Worm (Caenorhabditis elegans) whole organism, L1 larva: Measurements from ENCODE around the gene fbxa-43.

Experiments used
- F16B12.6 ChIP-seq: fragments of 150-350 bp; optimal IDR thresholded peaks from 2 replicates; lab custom pipeline; 2014; ENCODE audit warnings: missing biosample characterization, missing genetic modification characterization
- aly-2 ChIP-seq: fragments of 150-350 bp; optimal IDR thresholded peaks from 2 replicates; lab custom pipeline; 2014; ENCODE audit warnings: missing biosample characterization, missing genetic modification characterization
- ama-1 ChIP-seq: fragments of 150-350 bp; optimal IDR thresholded peaks from 2 replicates; lab custom pipeline; 2014
- blmp-1 ChIP-seq: fragments of 150-350 bp; optimal IDR thresholded peaks from 2 replicates; lab custom pipeline; 2014; ENCODE audit warnings: missing biosample characterization, missing genetic modification characterization
- ceh-63 ChIP-seq: fragments of 200-800 bp; sonication (Bioruptor generic); optimal IDR thresholded peaks from 2 replicates; lab custom pipeline; 2018; ENCODE audit warnings: mild to moderate bottlenecking, missing genetic modification characterization, missing compliant biosample characterization
- ceh-88 ChIP-seq: fragments of 200-800 bp; sonication (Bioruptor generic); IDR thresholded peaks from 2 replicates; pipeline ENCODE4 v1.3.6; 2022; ENCODE audit warnings: missing genetic modification characterization, missing compliant biosample characterization
- efl-1 ChIP-seq, 4 experiments: fragments of 150-350 bp; optimal IDR thresholded peaks in 3 of 4; peaks in 1 of 4; 1 replicate in 1 of 4; 2 replicates in 3 of 4; lab custom pipeline; 2014; ENCODE audit warnings: missing biosample characterization in 2 of 4, missing genetic modification characterization in 2 of 4, missing genetic modification reagents in 2 of 4
- efl-3 ChIP-seq: fragments of 200-800 bp; sonication (Bioruptor generic); optimal IDR thresholded peaks from 2 replicates; lab custom pipeline; 2018; ENCODE audit warnings: mild to moderate bottlenecking, missing genetic modification characterization, missing compliant biosample characterization
- egl-13 ChIP-seq: sonication (generic microtip); optimal IDR thresholded peaks from 2 replicates; lab custom pipeline; 2016; ENCODE audit warnings: missing genotype, missing genetic modification reagents, missing genetic modification characterization, missing compliant biosample characterization
- elt-2 ChIP-seq: sonication (generic microtip); optimal IDR thresholded peaks from 2 replicates; lab custom pipeline; 2016; ENCODE audit warnings: missing genetic modification characterization, mild to moderate bottlenecking, inconsistent platforms, missing compliant biosample characterization, missing genetic modification reagents
- elt-3 ChIP-seq, 6 experiments: fragments of 150-350 bp in 1 of 6; sonication (generic microtip); optimal IDR thresholded peaks; 2 replicates each; lab custom pipeline; 2017 to 2018; ENCODE audit warnings: missing biosample characterization in 6 of 6, missing genetic modification characterization in 6 of 6, inconsistent platforms in 1 of 6
- fkh-4 ChIP-seq: sonication (generic microtip); optimal IDR thresholded peaks from 2 replicates; lab custom pipeline; 2016; ENCODE audit warnings: missing compliant biosample characterization, missing genetic modification characterization, borderline replicate concordance
- fos-1 ChIP-seq: fragments of 150-350 bp; optimal IDR thresholded peaks from 2 replicates; lab custom pipeline; 2014; ENCODE audit warnings: missing biosample characterization, missing genetic modification characterization
- hpl-2 ChIP-seq: fragments of 150-350 bp; optimal IDR thresholded peaks from 2 replicates; lab custom pipeline; 2014; ENCODE audit warnings: missing biosample characterization, missing genetic modification reagents, missing genetic modification characterization
- irx-1 ChIP-seq: sonication (generic microtip); optimal IDR thresholded peaks from 2 replicates; lab custom pipeline; 2016; ENCODE audit warnings: missing genetic modification characterization, missing compliant biosample characterization
- lin-13 ChIP-seq: fragments of 150-350 bp; optimal IDR thresholded peaks from 2 replicates; lab custom pipeline; 2014; ENCODE audit warnings: missing biosample characterization, missing genetic modification reagents, missing genetic modification characterization
- lin-35 ChIP-seq, 2 experiments: fragments of 150-350 bp; optimal IDR thresholded peaks; 2 replicates each; lab custom pipeline; 2014; ENCODE audit warnings: missing biosample characterization in 2 of 2, missing genetic modification characterization in 2 of 2, missing genetic modification reagents in 2 of 2
- lir-3 ChIP-seq: sonication (generic microtip); optimal IDR thresholded peaks from 2 replicates; lab custom pipeline; 2016; ENCODE audit warnings: mild to moderate bottlenecking, missing genetic modification characterization, moderate library complexity, missing compliant biosample characterization; ENCODE audit not compliant: poor library complexity
- mdl-1 ChIP-seq, 2 experiments: fragments of 150-350 bp; optimal IDR thresholded peaks; 2 replicates each; lab custom pipeline; 2014 to 2017; ENCODE audit warnings: missing biosample characterization in 2 of 2, missing genetic modification characterization in 2 of 2, inconsistent platforms in 1 of 2
- mef-2 ChIP-seq: fragments of 150-350 bp; optimal IDR thresholded peaks from 2 replicates; lab custom pipeline; 2014; ENCODE audit warnings: missing biosample characterization, missing genetic modification characterization
- nhr-20 ChIP-seq: sonication (generic microtip); optimal IDR thresholded peaks from 2 replicates; lab custom pipeline; 2016; ENCODE audit warnings: mild to moderate bottlenecking, missing genetic modification characterization, missing compliant biosample characterization
- nhr-71 ChIP-seq: sonication (generic microtip); optimal IDR thresholded peaks from 2 replicates; lab custom pipeline; 2016; ENCODE audit warnings: mild to moderate bottlenecking, missing genetic modification characterization, moderate library complexity, missing compliant biosample characterization
- nhr-76 ChIP-seq: sonication (generic microtip); optimal IDR thresholded peaks from 2 replicates; lab custom pipeline; 2017; ENCODE audit warnings: missing biosample characterization, missing genetic modification characterization
- nhr-85 ChIP-seq: sonication (generic microtip); peaks from one replicate; lab custom pipeline; 2016; ENCODE audit warnings: missing genetic modification characterization, inconsistent platforms, missing compliant biosample characterization
- pag-3 ChIP-seq: sonication (generic microtip); optimal IDR thresholded peaks from 2 replicates; lab custom pipeline; 2017; ENCODE audit warnings: missing genetic modification characterization, mild to moderate bottlenecking, missing compliant biosample characterization, antibody characterized with exemption, borderline replicate concordance; ENCODE audit not compliant: insufficient read depth
- skn-1 ChIP-seq: fragments of 150-350 bp; optimal IDR thresholded peaks from 2 replicates; lab custom pipeline; 2014; ENCODE audit warnings: missing biosample characterization, missing genetic modification characterization
- snu-23 ChIP-seq: sonication (generic microtip); optimal IDR thresholded peaks from 2 replicates; lab custom pipeline; 2016; ENCODE audit warnings: missing genetic modification characterization, missing compliant biosample characterization
- sup-37 ChIP-seq: fragments of 200-800 bp; sonication (Bioruptor generic); optimal IDR thresholded peaks from 2 replicates; lab custom pipeline; 2018; ENCODE audit warnings: mild to moderate bottlenecking, missing genetic modification characterization, missing compliant biosample characterization
- unc-130 ChIP-seq: fragments of 150-350 bp; optimal IDR thresholded peaks from 2 replicates; lab custom pipeline; 2017; ENCODE audit warnings: missing biosample characterization, missing genetic modification characterization, inconsistent platforms
- unc-30 ChIP-seq: sonication (generic microtip); optimal IDR thresholded peaks from 2 replicates; lab custom pipeline; 2017; ENCODE audit warnings: missing biosample characterization, missing genetic modification characterization
- unc-62 ChIP-seq: fragments of 150-350 bp; optimal IDR thresholded peaks from 2 replicates; lab custom pipeline; 2014; ENCODE audit warnings: missing biosample characterization, missing genetic modification reagents, missing genetic modification characterization
- vab-15 ChIP-seq: sonication (generic microtip); optimal IDR thresholded peaks from 2 replicates; lab custom pipeline; 2017; ENCODE audit warnings: missing genotype, mild to moderate bottlenecking, missing genetic modification characterization, missing compliant biosample characterization
- ztf-4 ChIP-seq: fragments of 150-350 bp; optimal IDR thresholded peaks from 2 replicates; lab custom pipeline; 2014; ENCODE audit warnings: missing biosample characterization, missing genetic modification characterization

The fbxa-43 gene

DNA sequence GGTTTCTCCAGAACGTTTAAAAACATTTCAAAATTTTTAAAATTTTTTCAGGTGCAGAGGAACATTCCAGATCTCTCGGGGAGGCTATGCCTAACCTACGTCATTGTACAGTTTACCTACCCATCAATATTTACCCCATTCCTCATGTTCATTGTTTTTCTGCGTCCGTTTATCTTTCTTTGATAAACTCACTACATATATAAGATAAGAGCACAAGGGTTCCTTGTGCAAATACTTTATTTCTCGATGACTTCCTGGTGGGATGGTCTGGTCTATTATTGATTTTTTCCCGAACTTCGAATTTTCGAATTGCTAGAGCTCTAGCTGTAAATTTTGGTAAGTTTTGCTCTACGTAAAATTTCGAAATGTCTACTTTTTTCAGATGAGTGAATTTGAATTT is 25.4 kb downstream of the fbxa-43 start:
- TF ChIP-seq efl-1 (optimal IDR thresholded peaks at IDR 0.05; lab: Kevin White, UChicago) (no peak), efl-1 (GFP tag; optimal IDR thresholded peaks at IDR 0.05 in 1 of 2; lab: Kevin White, UChicago) (peak in 1 of 2 experiments; percentile 75), unc-30 (no peak)
- TF ChIP-seq, all 84 proteins: peak for 1

DNA sequence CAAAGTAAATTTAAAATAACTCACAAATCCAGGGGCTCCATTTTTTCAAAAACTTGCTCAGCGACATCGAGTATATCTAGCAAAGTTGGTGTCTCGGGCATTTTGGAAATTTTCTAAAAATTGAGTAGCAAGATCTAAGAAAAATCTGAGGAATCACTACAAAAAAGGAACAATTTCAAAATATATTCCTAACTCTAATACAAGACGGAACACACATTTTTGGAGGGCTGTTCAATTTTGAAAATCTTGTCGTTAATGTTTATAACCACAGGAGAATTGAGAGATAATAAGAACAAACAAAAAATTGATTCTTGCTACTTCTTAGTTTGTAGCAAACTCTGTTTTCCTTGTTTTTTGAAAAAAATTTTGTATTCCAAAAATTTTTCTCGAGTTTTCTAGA is 26.4 kb downstream of the fbxa-43 start, which contains the start of gene fbxa-47:
Gene fbxa-47, minus strand, starts transcription at position 101 of the 400 bp plus-strand sequence.
- TF ChIP-seq sup-37 (GFP tag; lab: Kevin White, UChicago), result no peak
- no peak for TF ChIP-seq unc-130 (tag; lab: Kevin White, UChicago)
- no peak for TF ChIP-seq ama-1
- no peak for TF ChIP-seq blmp-1
- TF ChIP-seq lin-35 (GFP tag; optimal IDR thresholded peaks at IDR 0.05; lab: Kevin White, UChicago), result no peak
- TF ChIP-seq hpl-2 (GFP tag; lab: Kevin White, UChicago), result no peak
- TF ChIP-seq F16B12.6 (tag; lab: Kevin White, UChicago), result no peak
- TF ChIP-seq, all 84 proteins: peak for 0

DNA sequence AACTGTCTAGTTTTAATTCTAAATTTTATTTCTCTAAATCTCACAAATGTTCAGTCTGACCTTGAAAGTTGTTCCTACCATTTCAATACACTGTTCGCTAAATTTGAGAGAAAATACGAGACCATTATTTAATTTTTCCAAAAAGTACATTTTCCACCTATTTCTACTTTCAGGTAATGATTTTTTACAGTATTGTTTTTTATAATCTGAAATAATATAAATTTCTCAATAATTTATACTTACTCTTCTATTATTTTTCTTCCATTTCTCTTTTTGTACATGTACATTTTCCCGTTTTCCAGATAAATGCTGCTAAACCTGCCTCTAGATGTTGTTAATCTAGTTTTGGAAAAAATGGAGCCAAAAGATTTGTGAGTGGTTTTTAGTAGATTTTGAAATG is 31.4 kb downstream of the fbxa-43 start, which contains the start of gene fbxa-62:
Gene fbxa-62, plus strand, starts transcription at position 301 of the 400 bp plus-strand sequence.
- TF ChIP-seq ceh-63, result no peak
- TF ChIP-seq mef-2, result no peak
- no peak for TF ChIP-seq mdl-1 (tag; optimal IDR thresholded peaks at IDR 0.05; lab: Kevin White, UChicago)
- no peak for TF ChIP-seq ceh-88 (GFP tag; lab: Robert Waterston, UW)
- TF ChIP-seq irx-1 (tag; lab: Kevin White, UChicago), result no peak
- TF ChIP-seq nhr-20 (tag; lab: Kevin White, UChicago), result no peak
- TF ChIP-seq lir-3 (tag; lab: Kevin White, UChicago), result no peak
- no peak for TF ChIP-seq skn-1
- no peak for TF ChIP-seq blmp-1
- TF ChIP-seq aly-2 (tag; lab: Kevin White, UChicago), result no peak
- no peak for TF ChIP-seq snu-23

DNA sequence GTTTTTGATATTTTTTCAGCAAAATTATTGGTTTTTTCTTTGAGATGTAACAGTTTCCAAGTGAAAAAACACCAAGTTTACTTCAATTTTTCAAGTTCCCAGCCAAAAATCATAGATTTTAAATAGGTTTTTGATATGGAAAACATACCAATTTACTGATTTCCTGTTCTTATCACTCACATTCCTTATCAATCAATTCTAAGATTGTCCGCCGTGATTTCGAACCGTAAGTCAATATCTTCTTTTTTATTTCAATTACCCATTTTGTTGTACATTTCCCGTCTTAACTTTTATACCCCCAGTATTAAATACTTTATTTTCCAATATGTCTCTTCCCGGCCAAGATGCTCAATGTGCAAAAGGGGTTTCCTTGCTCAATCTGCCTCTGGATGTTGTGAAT is 34.3 kb downstream of the fbxa-43 start, which contains the start of gene fbxa-38:
Gene fbxa-38, plus strand, starts transcription at position 195 of the 400 bp plus-strand sequence.
- TF ChIP-seq fkh-4, result no peak
- peak in 4 of 6 experiments; percentile 24 to 88 (median 84) for TF ChIP-seq elt-3 (tag; optimal IDR thresholded peaks at IDR 0.05; lab: Kevin White, UChicago)

DNA sequence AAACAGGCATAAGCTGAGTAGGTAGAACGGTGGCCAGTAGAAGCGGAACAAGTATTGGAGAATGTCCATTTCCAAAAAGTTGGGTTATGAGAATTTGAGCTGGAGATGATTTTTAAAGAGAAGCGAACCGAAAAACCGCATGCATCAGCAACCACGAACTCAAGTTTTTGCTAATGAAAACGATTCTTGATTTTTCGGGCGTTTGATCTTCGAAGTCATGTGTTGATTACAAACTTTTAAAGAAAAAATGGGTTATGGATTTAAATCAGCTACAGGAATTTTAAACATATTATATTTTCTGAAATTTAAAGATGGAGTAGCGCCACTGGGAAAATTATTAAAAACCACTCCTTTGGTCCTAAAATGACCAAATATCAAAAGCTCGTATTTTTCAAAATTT is 34.8 kb downstream of the fbxa-43 start, which contains the start of gene srd-65:
Gene srd-65, minus strand, starts transcription at position 101 of the 400 bp plus-strand sequence.
- TF ChIP-seq nhr-85 (peak; percentile 27), pag-3 (tag; lab: Kevin White, UChicago) (no peak)
- TF ChIP-seq, all 84 proteins: peak for 1

DNA sequence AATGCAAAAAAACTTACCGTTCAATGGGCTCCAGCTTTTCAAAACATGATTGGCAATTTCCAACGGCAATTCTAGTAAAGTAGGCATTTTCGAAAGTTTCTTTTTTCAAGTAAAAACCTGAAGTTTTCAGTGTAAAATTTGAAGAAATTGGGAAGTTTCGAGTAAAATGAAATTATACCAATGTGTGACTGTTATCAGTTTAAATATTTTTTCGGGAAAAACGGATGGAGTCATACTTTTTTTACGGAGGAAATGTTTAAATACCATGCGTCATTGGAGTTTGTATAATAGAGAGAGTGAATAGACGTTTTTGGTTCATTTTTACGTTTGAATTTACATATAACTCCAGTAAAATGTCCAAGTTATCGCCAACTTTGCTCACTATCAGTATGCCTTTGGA is 39.4 kb downstream of the fbxa-43 start, which contains the start of gene fbxa-12:
Gene fbxa-12, plus strand, starts transcription at position 301 of the 400 bp plus-strand sequence.
- no peak for TF ChIP-seq nhr-71 (tag; lab: Kevin White, UChicago)
- no peak for TF ChIP-seq elt-3 (tag; optimal IDR thresholded peaks at IDR 0.05; lab: Kevin White, UChicago)
- no peak for TF ChIP-seq lin-13 (GFP tag; lab: Kevin White, UChicago)
- no peak for TF ChIP-seq snu-23
- no peak for TF ChIP-seq nhr-76 (tag; lab: Kevin White, UChicago)
- TF ChIP-seq fos-1 (tag; lab: Kevin White, UChicago), result no peak
- no peak for TF ChIP-seq egl-13
- TF ChIP-seq unc-62 (GFP tag; lab: Kevin White, UChicago), result no peak

- TF ChIP-seq ztf-4 (tag; lab: Kevin White, UChicago) (no peak), nhr-85 (peak; percentile 58), ceh-88 (GFP tag; lab: Robert Waterston, UW) (no peak), efl-3 (GFP tag; lab: Kevin White, UChicago) (no peak), vab-15 (tag; lab: Kevin White, UChicago) (no peak), elt-2 (peak; percentile 29), irx-1 (tag; lab: Kevin White, UChicago) (no peak)
Observed at ce11 chrIII:2212343-2212742, 46.4 kb downstream of the fbxa-43 start.
